Fruit fly (Drosophila melanogaster) whole organism, embryonic: ENCODE results near the gene Sodh1.

Experiments
- Bdp1 ChIP-seq: fragments of 200-800 bp; sonication (Bioruptor generic); optimal IDR thresholded peaks from 3 replicates; lab custom pipeline; 2016; ENCODE audit warnings: missing biosample characterization, missing genetic modification characterization
- CG10274 ChIP-seq: fragments of 200-800 bp; sonication (Bioruptor generic); optimal IDR thresholded peaks from 3 replicates; lab custom pipeline; 2017; ENCODE audit warnings: missing biosample characterization, mild to moderate bottlenecking, missing genetic modification characterization
- CG13287 ChIP-seq: fragments of 200-800 bp; sonication (Bioruptor generic); IDR thresholded peaks from 2 replicates; pipeline ENCODE4 v1.3.6; 2022; ENCODE audit warnings: missing biosample characterization, missing genetic modification characterization; ENCODE audit not compliant: partially characterized antibody
- CG13296 ChIP-seq: fragments of 200-800 bp; sonication (Bioruptor generic); optimal IDR thresholded peaks from 3 replicates; lab custom pipeline; 2018; ENCODE audit warnings: missing biosample characterization, mild to moderate bottlenecking, missing genetic modification characterization
- CG13894 ChIP-seq: fragments of 200-800 bp; sonication (Bioruptor generic); optimal IDR thresholded peaks from 3 replicates; lab custom pipeline; 2018; ENCODE audit warnings: missing biosample characterization, mild to moderate bottlenecking, missing genetic modification characterization, moderate library complexity
- CG17328 ChIP-seq: fragments of 200-800 bp; sonication (Bioruptor generic); IDR thresholded peaks from 2 replicates; pipeline ENCODE4 v1.3.6; 2022; ENCODE audit warnings: missing biosample characterization, missing genetic modification characterization
- CG2120 ChIP-seq: fragments of 200-800 bp; sonication (Bioruptor generic); optimal IDR thresholded peaks from 3 replicates; lab custom pipeline; 2016; ENCODE audit warnings: missing biosample characterization, missing genetic modification characterization
- CG2129 ChIP-seq: fragments of 200-800 bp; sonication (Bioruptor generic); IDR thresholded peaks from 2 replicates; pipeline ENCODE4 v1.3.6; 2022; ENCODE audit warnings: missing biosample characterization, missing genetic modification characterization; ENCODE audit not compliant: partially characterized antibody
- CG2875 ChIP-seq: fragments of 200-800 bp; sonication (Bioruptor generic); optimal IDR thresholded peaks from 2 replicates; lab custom pipeline; 2017; ENCODE audit warnings: missing biosample characterization, mild to moderate bottlenecking, missing genetic modification characterization, missing genetic modification reagents
- CG31224 ChIP-seq: fragments of 200-800 bp; sonication (Bioruptor generic); IDR thresholded peaks from 2 replicates; pipeline ENCODE4 v1.3.6; 2022; ENCODE audit warnings: missing biosample characterization, missing genetic modification characterization
- CG31388 ChIP-seq: fragments of 200-800 bp; sonication (Bioruptor generic); optimal IDR thresholded peaks from 2 replicates; lab custom pipeline; 2016; ENCODE audit warnings: missing biosample characterization, missing genetic modification characterization
- CG3163 ChIP-seq: fragments of 200-800 bp; sonication (Bioruptor generic); optimal IDR thresholded peaks from 3 replicates; lab custom pipeline; 2016; ENCODE audit warnings: missing biosample characterization, missing genetic modification characterization
- CG33557 ChIP-seq: fragments of 200-800 bp; sonication (Bioruptor generic); optimal IDR thresholded peaks from 2 replicates; lab custom pipeline; 2019; ENCODE audit warnings: missing biosample characterization, mild to moderate bottlenecking, missing genetic modification characterization, moderate library complexity
- CG7963 ChIP-seq: fragments of 200-800 bp; sonication (Bioruptor generic); IDR thresholded peaks from 3 replicates; pipeline ENCODE4 v1.3.6; 2022; ENCODE audit warnings: missing biosample characterization, missing genetic modification characterization; ENCODE audit not compliant: partially characterized antibody
- CG8478 ChIP-seq: fragments of >200 bp; optimal IDR thresholded peaks from 2 replicates; lab custom pipeline; 2018
- CG8944 ChIP-seq: fragments of 200-800 bp; sonication (Bioruptor generic); optimal IDR thresholded peaks from 3 replicates; lab custom pipeline; 2016; ENCODE audit warnings: missing biosample characterization, missing genetic modification characterization
- CG9609 ChIP-seq: fragments of 200-800 bp; sonication (Bioruptor generic); optimal IDR thresholded peaks from 3 replicates; lab custom pipeline; 2016; ENCODE audit warnings: missing biosample characterization, missing genetic modification characterization
- CTCF ChIP-seq: fragments of 200-800 bp; sonication (Bioruptor generic); optimal IDR thresholded peaks from 2 replicates; lab custom pipeline; 2017; ENCODE audit warnings: missing biosample characterization, mild to moderate bottlenecking, missing genetic modification characterization, moderate library complexity
- Dek ChIP-seq: fragments of 200-800 bp; sonication (Bioruptor generic); optimal IDR thresholded peaks from 3 replicates; lab custom pipeline; 2019; ENCODE audit warnings: missing biosample characterization, mild to moderate bottlenecking, missing genetic modification characterization, moderate library complexity
- Dll ChIP-seq: fragments of 200-800 bp; sonication (Bioruptor generic); IDR thresholded peaks from 4 replicates; pipeline ENCODE4 v1.3.6; 2022; ENCODE audit warnings: missing biosample characterization, missing genetic modification characterization; ENCODE audit not compliant: partially characterized antibody
- H2.0 ChIP-seq: fragments of 200-800 bp; sonication (Bioruptor generic); IDR thresholded peaks from 2 replicates; pipeline ENCODE4 v1.3.6; 2022; ENCODE audit warnings: missing biosample characterization, missing genetic modification characterization
- HHEX ChIP-seq: fragments of 200-800 bp; sonication (Bioruptor generic); optimal IDR thresholded peaks from 3 replicates; lab custom pipeline; 2017; ENCODE audit warnings: missing biosample characterization, mild to moderate bottlenecking, missing genetic modification characterization, missing genetic modification reagents
- HmgD ChIP-seq: fragments of 200-800 bp; sonication (Bioruptor generic); optimal IDR thresholded peaks from 3 replicates; lab custom pipeline; 2016; ENCODE audit warnings: missing biosample characterization, missing genetic modification characterization
- Max ChIP-seq: fragments of 200-800 bp; sonication (Bioruptor generic); optimal IDR thresholded peaks from 2 replicates; lab custom pipeline; 2016; ENCODE audit warnings: missing biosample characterization, mild to moderate bottlenecking, missing genetic modification characterization
- PHDP ChIP-seq: fragments of 200-800 bp; sonication (Bioruptor generic); optimal IDR thresholded peaks from 3 replicates; lab custom pipeline; 2018; ENCODE audit warnings: missing biosample characterization, mild to moderate bottlenecking, missing genetic modification characterization, moderate library complexity
- Pdp1 ChIP-seq, 2 experiments: fragments of 200-800 bp; sonication (Bioruptor generic); optimal IDR thresholded peaks; 3 replicates each; lab custom pipeline; 2016; ENCODE audit warnings: missing biosample characterization in 2 of 2, missing genetic modification characterization in 2 of 2, mild to moderate bottlenecking in 1 of 2, moderate library complexity in 1 of 2
- Ptx1 ChIP-seq: fragments of 200-800 bp; sonication (Bioruptor generic); IDR thresholded peaks from 2 replicates; pipeline ENCODE4 v1.3.6; 2022; ENCODE audit warnings: missing biosample characterization, missing genetic modification characterization
- Sox102F ChIP-seq: fragments of 200-800 bp; sonication (Bioruptor generic); optimal IDR thresholded peaks from 2 replicates; lab custom pipeline; 2018; ENCODE audit warnings: missing biosample characterization, mild to moderate bottlenecking, missing genetic modification characterization, moderate library complexity
- Sry-δ ChIP-seq: fragments of 200-800 bp; sonication (Bioruptor generic); optimal IDR thresholded peaks from 2 replicates; lab custom pipeline; 2016; ENCODE audit warnings: missing biosample characterization, missing genetic modification characterization
- Usf ChIP-seq: fragments of 200-800 bp; sonication (Bioruptor generic); optimal IDR thresholded peaks from 2 replicates; lab custom pipeline; 2017; ENCODE audit warnings: missing genotype, missing biosample characterization, missing genetic modification characterization
- ara ChIP-seq: fragments of 200-800 bp; sonication (Bioruptor generic); IDR thresholded peaks from 2 replicates; pipeline ENCODE4 v1.3.6; 2022; ENCODE audit warnings: missing biosample characterization, missing genetic modification characterization
- chm ChIP-seq: fragments of 200-800 bp; sonication (Bioruptor generic); IDR thresholded peaks from 2 replicates; pipeline ENCODE4 v1.3.6; 2022; ENCODE audit warnings: missing biosample characterization, missing genetic modification characterization
- cwo ChIP-seq: fragments of 200-800 bp; sonication (Bioruptor generic); optimal IDR thresholded peaks from 3 replicates; lab custom pipeline; 2017; ENCODE audit warnings: missing biosample characterization, missing genetic modification characterization, mild to moderate bottlenecking, moderate library complexity, missing genetic modification reagents
- da ChIP-seq: fragments of 200-800 bp; sonication (Bioruptor generic); optimal IDR thresholded peaks from 2 replicates; lab custom pipeline; 2016; ENCODE audit warnings: missing biosample characterization, missing genetic modification characterization
- dysf ChIP-seq: fragments of 200-800 bp; sonication (Bioruptor generic); IDR thresholded peaks from 3 replicates; pipeline ENCODE4 v1.3.6; 2022; ENCODE audit warnings: missing biosample characterization, missing genetic modification characterization
- en ChIP-seq: fragments of 200-800 bp; sonication (Bioruptor generic); optimal IDR thresholded peaks from 2 replicates; lab custom pipeline; 2016; ENCODE audit warnings: missing biosample characterization, missing genetic modification characterization
- fd64A ChIP-seq: fragments of 200-800 bp; sonication (Bioruptor generic); optimal IDR thresholded peaks from 3 replicates; lab custom pipeline; 2018; ENCODE audit warnings: missing biosample characterization, mild to moderate bottlenecking, missing genetic modification characterization
- hkb ChIP-seq, 2 experiments: fragments of 200-800 bp in 1 of 2; fragments of >200 bp in 1 of 2; sonication (Bioruptor generic) in 1 of 2; IDR thresholded peaks in 1 of 2; optimal IDR thresholded peaks in 1 of 2; 2 replicates each; pipeline versions ENCODE4 v1.3.6 to Lab custom; 2017 to 2022; ENCODE audit warnings: missing biosample characterization in 1 of 2, missing genetic modification characterization in 1 of 2
- lab ChIP-seq: fragments of 200-800 bp; sonication (Bioruptor generic); optimal IDR thresholded peaks from 3 replicates; lab custom pipeline; 2017; ENCODE audit warnings: missing biosample characterization, missing genetic modification characterization, mild to moderate bottlenecking, moderate library complexity, missing genetic modification reagents
- lbe ChIP-seq: fragments of 200-800 bp; sonication (Bioruptor generic); optimal IDR thresholded peaks from 2 replicates; lab custom pipeline; 2016; ENCODE audit warnings: missing biosample characterization, mild to moderate bottlenecking, missing genetic modification characterization
- lov ChIP-seq, 2 experiments: fragments of 200-800 bp in 1 of 2; fragments of >200 bp in 1 of 2; sonication (Bioruptor generic) in 1 of 2; IDR thresholded peaks in 1 of 2; optimal IDR thresholded peaks in 1 of 2; 2 replicates in 1 of 2; 3 replicates in 1 of 2; pipeline versions ENCODE4 v1.3.6 to Lab custom; 2017 to 2022; ENCODE audit warnings: missing biosample characterization in 1 of 2, missing genetic modification characterization in 1 of 2
- otp ChIP-seq: fragments of 200-800 bp; sonication (Bioruptor generic); IDR thresholded peaks from 3 replicates; pipeline ENCODE4, ENCODE4 v1.3.6; 2022; ENCODE audit warnings: missing biosample characterization, missing genetic modification characterization
- p53 ChIP-seq: fragments of 200-800 bp; sonication (Bioruptor generic); optimal IDR thresholded peaks from 2 replicates; lab custom pipeline; 2016; ENCODE audit warnings: missing biosample characterization, missing genetic modification characterization
- pita ChIP-seq: fragments of 200-800 bp; sonication (Bioruptor generic); optimal IDR thresholded peaks from 2 replicates; lab custom pipeline; 2017; ENCODE audit warnings: missing biosample characterization, mild to moderate bottlenecking, missing genetic modification characterization
- pzg ChIP-seq: fragments of 200-800 bp; sonication (Bioruptor generic); optimal IDR thresholded peaks from 3 replicates; lab custom pipeline; 2018; ENCODE audit warnings: missing biosample characterization, mild to moderate bottlenecking, missing genetic modification characterization, moderate library complexity
- repo ChIP-seq: fragments of 200-800 bp; sonication (Bioruptor generic); optimal IDR thresholded peaks from 2 replicates; lab custom pipeline; 2016; ENCODE audit warnings: missing biosample characterization, missing genetic modification characterization
- sim ChIP-seq: fragments of 200-800 bp; sonication (Bioruptor generic); IDR thresholded peaks from 2 replicates; pipeline ENCODE4 v1.3.6; 2022; ENCODE audit warnings: missing biosample characterization, missing genetic modification characterization
- slbo ChIP-seq: fragments of 200-800 bp; sonication (Bioruptor generic); IDR thresholded peaks from 2 replicates; pipeline ENCODE4 v1.3.6; 2022; ENCODE audit warnings: missing biosample characterization, missing genetic modification characterization
- sug ChIP-seq: fragments of 200-800 bp; optimal IDR thresholded peaks from 2 replicates; lab custom pipeline; 2019; ENCODE audit warnings: missing biosample characterization, mild to moderate bottlenecking, missing genetic modification characterization, moderate library complexity
- zen2 ChIP-seq: fragments of 200-800 bp; sonication (Bioruptor generic); IDR thresholded peaks from 3 replicates; pipeline ENCODE4 v1.3.6; 2022; ENCODE audit warnings: missing biosample characterization, missing genetic modification characterization; ENCODE audit not compliant: partially characterized antibody
- zfh1 ChIP-seq: fragments of 200-800 bp; sonication (Bioruptor generic); IDR thresholded peaks from 3 replicates; pipeline ENCODE4 v1.3.6; 2022; ENCODE audit warnings: missing biosample characterization, missing genetic modification characterization

The Sodh1 gene

DNA sequence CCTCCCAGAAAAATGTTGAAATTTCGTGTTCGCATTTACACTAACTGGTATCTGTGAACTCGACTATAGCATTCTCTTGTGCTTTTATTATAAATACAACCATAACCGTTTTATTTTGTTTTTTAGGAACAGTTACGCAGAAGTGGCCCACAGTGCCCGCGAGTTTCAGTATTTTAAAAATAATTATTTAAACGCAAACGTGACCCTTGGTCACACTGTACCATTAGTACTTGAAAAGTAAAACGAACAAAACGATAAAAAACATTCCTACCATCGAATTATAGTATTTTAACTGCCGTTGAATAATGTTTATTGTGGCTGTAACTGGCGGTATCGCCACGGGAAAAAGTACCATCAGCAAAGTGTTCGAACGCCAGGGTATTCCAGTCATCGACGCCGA is 29.8 kb downstream of the Sodh1 start, which contains the start of gene Dpck (continued):
- TF ChIP-seq HHEX (GFP tag; lab: Kevin White, UChicago) (peak; percentile 29), Usf (GFP tag; lab: Kevin White, UChicago) (no peak), dysf (GFP tag; lab: Robert Waterston, UW) (no peak), pita (GFP tag; lab: Kevin White, UChicago) (no peak), chm (no peak; the same call in 1 of the 2 replicates), CG13287 (GFP tag; lab: Robert Waterston, UW) (peak; percentile 10; the same call in 1 of the 2 replicates), Ptx1 (0 out of 2 replicates have a peak, but pooled peaks have one; percentile 6), CG13296 (GFP tag; lab: Kevin White, UChicago) (peak; percentile 16), Sox102F (GFP tag; lab: Kevin White, UChicago) (no peak), CG10274 (GFP tag; lab: Kevin White, UChicago) (no peak), cwo (no peak), Bdp1 (GFP tag; lab: Kevin White, UChicago) (no peak), da (GFP tag; lab: Kevin White, UChicago) (no peak), CG8478 (lab: Kevin White, UChicago) (no peak), CG2129 (GFP tag; lab: Robert Waterston, UW) (no peak), Max (GFP tag; lab: Kevin White, UChicago) (peak; percentile 18), CG33557 (GFP tag; lab: Kevin White, UChicago) (peak; percentile 22), CG9609 (GFP tag; lab: Kevin White, UChicago) (no peak), otp (GFP tag; lab: Robert Waterston, UW) (no peak), CG13894 (tag; lab: Kevin White, UChicago) (peak; percentile 17), CG17328 (GFP tag; lab: Robert Waterston, UW) (no peak), lbe (GFP tag; lab: Kevin White, UChicago) (peak; percentile 38), zfh1 (GFP tag; lab: Robert Waterston, UW) (no peak), lov (optimal IDR thresholded peaks at IDR 0.05; lab: Kevin White, UChicago) (no peak), lov (GFP tag; IDR thresholded peaks at IDR 0.05; lab: Robert Waterston, UW) (no peak), Dll (no peak), CG31224 (GFP tag; lab: Robert Waterston, UW) (no peak), en (GFP tag; lab: Kevin White, UChicago) (peak; percentile 32), PHDP (no peak), lab (GFP tag; lab: Kevin White, UChicago) (peak; percentile 31), CG8944 (no peak), slbo (GFP tag; lab: Robert Waterston, UW) (no peak), CG7963 (GFP tag; lab: Robert Waterston, UW) (no peak), pzg (GFP tag; lab: Kevin White, UChicago) (peak; percentile 57), Pdp1 (GFP tag; optimal IDR thresholded peaks at IDR 0.05; lab: Kevin White, UChicago) (peak in 1 of 2 experiments; percentile 45), CTCF (peak; percentile 14), H2.0 (GFP tag; lab: Robert Waterston, UW) (no peak), CG2875 (GFP tag; lab: Kevin White, UChicago) (no peak), sug (tag; lab: Kevin White, UChicago) (peak; percentile 47), fd64A (GFP tag; lab: Kevin White, UChicago) (no peak), repo (no peak), zen2 (no peak), hkb (optimal IDR thresholded peaks at IDR 0.05; lab: Kevin White, UChicago) (no peak), hkb (GFP tag; IDR thresholded peaks at IDR 0.05; lab: Robert Waterston, UW) (0 out of 2 replicates have a peak, but pooled peaks have one; percentile 21), p53 (GFP tag; lab: Kevin White, UChicago) (no peak), HmgD (no peak), Sry-δ (GFP tag; lab: Kevin White, UChicago) (no peak), CG31388 (GFP tag; lab: Kevin White, UChicago) (no peak), ara (GFP tag; lab: Robert Waterston, UW) (no peak), CG3163 (GFP tag; lab: Kevin White, UChicago) (no peak), Dek (tag; lab: Kevin White, UChicago) (no peak), CG2120 (GFP tag; lab: Kevin White, UChicago) (peak; percentile 44), sim (no peak)
